Fruit fly (Drosophila melanogaster) whole organism, pupa: ENCODE measurements around the gene Lectin-galC1.

Source experiments
- CG13204 ChIP-seq: fragments of 200-800 bp; sonication (Bioruptor generic); optimal IDR thresholded peaks from 2 replicates; lab custom pipeline; 2018; ENCODE audit warnings: missing biosample characterization, mild to moderate bottlenecking, missing genetic modification characterization, moderate library complexity
- CG9948 ChIP-seq: fragments of 200-800 bp; sonication (Bioruptor generic); optimal IDR thresholded peaks from 2 replicates; lab custom pipeline; 2018; ENCODE audit warnings: missing biosample characterization, mild to moderate bottlenecking, missing genetic modification characterization, moderate library complexity

DNA sequence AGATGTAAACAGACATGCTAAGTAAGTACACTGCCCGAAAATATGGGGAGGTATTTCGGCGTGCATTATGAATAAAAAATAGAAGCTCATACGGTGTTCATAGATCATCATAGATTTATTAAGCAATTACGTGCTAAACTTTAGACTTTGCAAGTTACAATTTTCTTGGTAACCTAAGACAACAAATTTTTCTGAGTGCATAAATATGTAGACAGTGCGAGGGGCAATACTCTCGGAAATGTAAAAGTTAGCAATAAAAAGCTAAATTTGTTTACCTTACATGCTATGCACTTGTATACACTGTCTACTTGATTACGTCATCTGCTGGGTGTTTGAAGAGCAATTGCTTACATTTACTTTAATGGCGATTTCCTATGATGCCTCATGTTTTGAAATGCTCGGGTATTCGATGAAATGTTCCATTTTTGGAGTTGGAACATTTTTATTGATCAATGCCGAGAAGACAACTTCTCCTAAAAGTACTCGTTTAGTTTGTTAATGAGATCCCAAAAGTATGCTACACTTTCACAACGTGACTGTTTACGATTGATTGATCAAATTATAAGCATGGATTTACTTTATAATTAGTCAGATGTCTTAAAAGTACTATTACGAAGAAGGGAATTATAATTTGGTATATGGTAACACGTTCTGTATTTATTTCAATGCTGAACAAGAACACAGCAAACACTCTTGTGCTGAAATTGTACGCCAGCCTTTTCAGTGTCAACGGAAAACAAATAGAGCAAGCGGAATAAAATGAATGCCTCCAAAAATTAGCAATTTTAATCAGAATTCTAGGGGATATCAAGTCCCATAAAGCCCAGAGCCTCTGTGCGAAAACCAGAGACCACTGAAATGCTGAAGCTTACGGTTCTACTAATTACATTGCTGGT is at the start of gene Lectin-galC1:
- TF ChIP-seq CG13204 (GFP tag; lab: Kevin White, UChicago): no peak
- TF ChIP-seq CG9948 (tag; lab: Kevin White, UChicago): peak; percentile 12
